Worm (Caenorhabditis elegans) whole organism, L1 larva: Measurements from ENCODE around the gene his-7.

Experiments used
- C16A3.4 ChIP-seq: fragments of 150-350 bp; optimal IDR thresholded peaks from 2 replicates; lab custom pipeline; 2014; ENCODE audit warnings: missing biosample characterization, missing genetic modification characterization
- C34B4.2 ChIP-seq: sonication (generic microtip); optimal IDR thresholded peaks from 2 replicates; lab custom pipeline; 2017; ENCODE audit warnings: mild to moderate bottlenecking, missing genetic modification characterization, missing compliant biosample characterization
- F16B12.6 ChIP-seq: fragments of 150-350 bp; optimal IDR thresholded peaks from 2 replicates; lab custom pipeline; 2014; ENCODE audit warnings: missing biosample characterization, missing genetic modification characterization
- ceh-63 ChIP-seq: fragments of 200-800 bp; sonication (Bioruptor generic); optimal IDR thresholded peaks from 2 replicates; lab custom pipeline; 2018; ENCODE audit warnings: mild to moderate bottlenecking, missing genetic modification characterization, missing compliant biosample characterization
- ceh-8 ChIP-seq: fragments of 200-800 bp; sonication (Bioruptor generic); optimal IDR thresholded peaks from 2 replicates; lab custom pipeline; 2018; ENCODE audit warnings: mild to moderate bottlenecking, missing genetic modification characterization, moderate library complexity, missing compliant biosample characterization
- ceh-82 ChIP-seq, 3 experiments: fragments of 150-350 bp in 1 of 3; sonication (generic microtip) in 2 of 3; optimal IDR thresholded peaks; 2 replicates each; lab custom pipeline; 2014 to 2017; ENCODE audit warnings: missing biosample characterization in 3 of 3, missing genetic modification characterization in 3 of 3
- dpl-1 ChIP-seq, 3 experiments: fragments of 150-350 bp in 2 of 3; sonication (generic microtip) in 1 of 3; optimal IDR thresholded peaks; 2 replicates each; lab custom pipeline; 2014 to 2017; ENCODE audit warnings: missing biosample characterization in 3 of 3, missing genetic modification characterization in 3 of 3, missing genetic modification reagents in 3 of 3
- dsc-1 ChIP-seq: sonication (generic microtip); optimal IDR thresholded peaks from 2 replicates; lab custom pipeline; 2016; ENCODE audit warnings: mild to moderate bottlenecking, missing genetic modification characterization, missing compliant biosample characterization
- efl-1 ChIP-seq, 4 experiments: fragments of 150-350 bp; optimal IDR thresholded peaks in 3 of 4; peaks in 1 of 4; 1 replicate in 1 of 4; 2 replicates in 3 of 4; lab custom pipeline; 2014; ENCODE audit warnings: missing biosample characterization in 2 of 4, missing genetic modification characterization in 2 of 4, missing genetic modification reagents in 2 of 4
- elt-2 ChIP-seq: sonication (generic microtip); optimal IDR thresholded peaks from 2 replicates; lab custom pipeline; 2016; ENCODE audit warnings: missing genetic modification characterization, mild to moderate bottlenecking, inconsistent platforms, missing compliant biosample characterization, missing genetic modification reagents
- elt-3 ChIP-seq, 6 experiments: fragments of 150-350 bp in 1 of 6; sonication (generic microtip); optimal IDR thresholded peaks; 2 replicates each; lab custom pipeline; 2017 to 2018; ENCODE audit warnings: missing biosample characterization in 6 of 6, missing genetic modification characterization in 6 of 6, inconsistent platforms in 1 of 6
- ets-5 ChIP-seq: fragments of 200-800 bp; sonication (Bioruptor generic); IDR thresholded peaks from 2 replicates; pipeline ENCODE4 v1.3.6; 2022; ENCODE audit warnings: missing genetic modification characterization, missing compliant biosample characterization
- fkh-4 ChIP-seq: sonication (generic microtip); optimal IDR thresholded peaks from 2 replicates; lab custom pipeline; 2016; ENCODE audit warnings: missing compliant biosample characterization, missing genetic modification characterization, borderline replicate concordance
- fkh-8 ChIP-seq: sonication (generic microtip); optimal IDR thresholded peaks from 2 replicates; lab custom pipeline; 2016; ENCODE audit warnings: mild to moderate bottlenecking, missing genetic modification characterization, missing compliant biosample characterization
- hpl-2 ChIP-seq: fragments of 150-350 bp; optimal IDR thresholded peaks from 2 replicates; lab custom pipeline; 2014; ENCODE audit warnings: missing biosample characterization, missing genetic modification reagents, missing genetic modification characterization
- irx-1 ChIP-seq: sonication (generic microtip); optimal IDR thresholded peaks from 2 replicates; lab custom pipeline; 2016; ENCODE audit warnings: missing genetic modification characterization, missing compliant biosample characterization
- lin-13 ChIP-seq: fragments of 150-350 bp; optimal IDR thresholded peaks from 2 replicates; lab custom pipeline; 2014; ENCODE audit warnings: missing biosample characterization, missing genetic modification reagents, missing genetic modification characterization
- lin-35 ChIP-seq, 2 experiments: fragments of 150-350 bp; optimal IDR thresholded peaks; 2 replicates each; lab custom pipeline; 2014; ENCODE audit warnings: missing biosample characterization in 2 of 2, missing genetic modification characterization in 2 of 2, missing genetic modification reagents in 2 of 2
- lin-39 ChIP-seq: fragments of 150-350 bp; optimal IDR thresholded peaks from 2 replicates; lab custom pipeline; 2014; ENCODE audit warnings: missing biosample characterization, missing genetic modification reagents, missing genetic modification characterization
- lir-3 ChIP-seq: sonication (generic microtip); optimal IDR thresholded peaks from 2 replicates; lab custom pipeline; 2016; ENCODE audit warnings: mild to moderate bottlenecking, missing genetic modification characterization, moderate library complexity, missing compliant biosample characterization; ENCODE audit not compliant: poor library complexity
- mef-2 ChIP-seq: fragments of 150-350 bp; optimal IDR thresholded peaks from 2 replicates; lab custom pipeline; 2014; ENCODE audit warnings: missing biosample characterization, missing genetic modification characterization
- mep-1 ChIP-seq: fragments of 150-350 bp; optimal IDR thresholded peaks from 2 replicates; lab custom pipeline; 2014; ENCODE audit warnings: missing biosample characterization, missing genetic modification characterization
- nhr-20 ChIP-seq: sonication (generic microtip); optimal IDR thresholded peaks from 2 replicates; lab custom pipeline; 2016; ENCODE audit warnings: mild to moderate bottlenecking, missing genetic modification characterization, missing compliant biosample characterization
- nhr-47 ChIP-seq: sonication (generic microtip); optimal IDR thresholded peaks from 2 replicates; lab custom pipeline; 2016; ENCODE audit warnings: mild to moderate bottlenecking, missing genetic modification characterization, moderate library complexity, missing compliant biosample characterization
- nhr-76 ChIP-seq: sonication (generic microtip); optimal IDR thresholded peaks from 2 replicates; lab custom pipeline; 2017; ENCODE audit warnings: missing biosample characterization, missing genetic modification characterization
- nhr-85 ChIP-seq: sonication (generic microtip); peaks from one replicate; lab custom pipeline; 2016; ENCODE audit warnings: missing genetic modification characterization, inconsistent platforms, missing compliant biosample characterization
- rnt-1 ChIP-seq: sonication (generic microtip); optimal IDR thresholded peaks from 2 replicates; lab custom pipeline; 2016; ENCODE audit warnings: mild to moderate bottlenecking, missing genetic modification characterization, moderate library complexity, missing compliant biosample characterization
- snu-23 ChIP-seq: sonication (generic microtip); optimal IDR thresholded peaks from 2 replicates; lab custom pipeline; 2016; ENCODE audit warnings: missing genetic modification characterization, missing compliant biosample characterization
- sup-37 ChIP-seq: fragments of 200-800 bp; sonication (Bioruptor generic); optimal IDR thresholded peaks from 2 replicates; lab custom pipeline; 2018; ENCODE audit warnings: mild to moderate bottlenecking, missing genetic modification characterization, missing compliant biosample characterization
- swsn-7 ChIP-seq: sonication (generic microtip); optimal IDR thresholded peaks from 2 replicates; lab custom pipeline; 2016; ENCODE audit warnings: missing genetic modification characterization, missing compliant biosample characterization
- unc-130 ChIP-seq: fragments of 150-350 bp; optimal IDR thresholded peaks from 2 replicates; lab custom pipeline; 2017; ENCODE audit warnings: missing biosample characterization, missing genetic modification characterization, inconsistent platforms
- unc-86 ChIP-seq: sonication (generic microtip); optimal IDR thresholded peaks from 2 replicates; lab custom pipeline; 2016; ENCODE audit warnings: missing genetic modification characterization, missing compliant biosample characterization
- unc-98 ChIP-seq: fragments of 200-800 bp; sonication (Bioruptor generic); IDR thresholded peaks from 2 replicates; pipeline ENCODE4 v1.3.6; 2022; ENCODE audit warnings: missing genetic modification characterization, missing compliant biosample characterization
- zag-1 ChIP-seq: fragments of 150-350 bp; optimal IDR thresholded peaks from 2 replicates; lab custom pipeline; 2014; ENCODE audit warnings: missing biosample characterization, missing genetic modification characterization
- ztf-4 ChIP-seq: fragments of 150-350 bp; optimal IDR thresholded peaks from 2 replicates; lab custom pipeline; 2014; ENCODE audit warnings: missing biosample characterization, missing genetic modification characterization

his-7 gene

DNA sequence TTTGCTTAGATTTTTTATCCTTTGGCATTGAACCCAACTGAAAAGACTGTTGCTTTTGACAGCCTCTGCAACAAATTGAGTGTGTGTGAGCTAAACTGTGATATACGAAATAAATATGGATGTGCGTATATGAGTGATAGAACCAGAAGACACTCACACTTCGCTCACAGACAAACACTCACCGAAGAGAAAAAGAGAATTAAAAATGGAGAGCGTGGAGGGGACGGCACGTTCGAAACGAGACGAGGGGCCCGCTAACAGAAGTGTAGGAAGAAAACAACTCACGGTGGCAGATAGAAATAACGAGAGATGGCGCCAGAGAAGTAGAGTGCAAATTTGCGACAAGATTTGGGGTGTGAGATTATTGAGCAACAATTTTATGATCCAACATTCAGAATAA lies 14.9 kb upstream of the his-7 start (continued):
- TF ChIP-seq unc-86 (tag; lab: Kevin White, UChicago) (no peak), fkh-4 (tag; lab: Kevin White, UChicago) (no peak)

DNA sequence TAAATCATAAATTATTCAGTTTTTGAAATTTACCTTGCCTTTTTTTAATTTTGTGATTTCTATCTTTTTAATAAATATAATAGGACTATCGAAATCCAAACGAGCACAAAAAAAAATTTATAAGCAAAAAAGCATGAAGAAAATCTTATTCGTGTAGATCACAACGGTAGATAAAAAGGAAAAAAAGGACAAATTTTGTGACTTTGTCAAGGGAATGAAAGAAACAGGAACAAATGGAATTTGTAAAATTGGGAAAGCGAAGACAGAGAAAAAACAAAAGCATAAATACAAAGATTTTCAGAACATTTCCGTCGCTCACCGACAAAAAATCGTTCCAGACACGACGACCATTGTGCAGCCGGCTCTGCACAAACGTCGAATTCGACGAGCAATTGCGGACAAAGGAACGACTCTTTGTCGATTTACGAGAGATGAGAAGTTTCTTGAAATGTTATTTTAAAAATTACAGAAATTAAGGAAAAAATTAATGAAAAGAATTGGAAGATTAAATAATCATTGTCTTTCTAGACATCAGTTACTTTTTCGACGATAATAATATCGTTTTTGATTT lies 14.3 kb upstream of the his-7 start, which contains the start of gene F45F2.10:
F45F2.10 (minus strand) TSS at position 51 of the 571 bp plus-strand sequence.
- no peak for TF ChIP-seq sup-37 (GFP tag; lab: Kevin White, UChicago)
- TF ChIP-seq swsn-7 (tag; lab: Kevin White, UChicago) = peak; percentile 17
- TF ChIP-seq F16B12.6 (tag; lab: Kevin White, UChicago) = peak; percentile 83
- TF ChIP-seq dpl-1 (GFP tag; optimal IDR thresholded peaks at IDR 0.05; lab: Kevin White, UChicago) = peak in 2 of 3 experiments; percentile 29 to 33
- TF ChIP-seq nhr-85 (tag; lab: Kevin White, UChicago) = no peak
- peak; percentile 29 to 51 for TF ChIP-seq lin-35 (GFP tag; optimal IDR thresholded peaks at IDR 0.05; lab: Kevin White, UChicago)
- TF ChIP-seq rnt-1 (tag; lab: Kevin White, UChicago) = peak; percentile 27
- peak; percentile 28 to 36 for TF ChIP-seq efl-1 (optimal IDR thresholded peaks at IDR 0.05; lab: Kevin White, UChicago)
- peak; percentile 41 to 91 for TF ChIP-seq efl-1 (GFP tag; optimal IDR thresholded peaks at IDR 0.05 in 1 of 2; lab: Kevin White, UChicago)
- peak; percentile 33 for TF ChIP-seq C16A3.4 (tag; lab: Kevin White, UChicago)

DNA sequence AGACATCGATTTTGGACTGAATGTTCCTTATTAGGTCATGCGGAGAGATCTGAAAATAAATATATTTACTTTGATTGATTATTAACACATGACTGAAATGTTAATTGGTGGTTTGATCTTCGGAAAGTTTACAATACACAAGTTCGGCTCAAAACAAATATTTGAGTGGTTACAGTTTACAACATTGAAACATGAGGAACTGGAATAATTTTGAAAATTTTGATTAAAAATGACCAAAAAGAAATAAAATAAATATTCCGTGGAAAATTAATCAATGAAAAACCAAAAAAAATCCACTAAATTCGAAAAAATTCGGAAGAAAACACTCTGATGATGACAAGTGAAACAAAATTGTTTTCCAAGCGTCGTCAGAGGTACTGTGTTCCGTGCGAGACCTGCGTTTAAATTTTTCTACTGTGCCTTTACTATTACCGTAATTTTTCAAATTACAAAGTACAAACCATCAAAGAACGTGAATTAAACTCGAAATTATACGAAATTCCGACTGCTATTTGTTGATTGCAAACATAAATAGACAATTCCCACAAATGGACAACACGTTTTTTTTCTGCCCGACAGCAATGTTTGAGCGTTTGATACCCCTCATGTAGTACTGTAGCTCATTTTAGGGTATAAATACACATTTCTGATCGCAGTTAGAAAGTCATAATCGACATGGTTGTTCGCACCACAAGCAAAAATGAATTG lies 12.2 kb upstream of the his-7 start, which contains the start of the genes F45F2.11 and otpl-7:
F45F2.11 (minus strand) TSS at position 51 of the 708 bp plus-strand sequence.
otpl-7 (plus strand) TSS at position 658 of the 708 bp plus-strand sequence.
- TF ChIP-seq ceh-63 (GFP tag; lab: Kevin White, UChicago) (no peak), elt-2 (tag; lab: Kevin White, UChicago) (no peak), irx-1 (tag; lab: Kevin White, UChicago) (no peak), unc-130 (tag; lab: Kevin White, UChicago) (no peak), elt-3 (tag; optimal IDR thresholded peaks at IDR 0.05; lab: Kevin White, UChicago) (no peak), swsn-7 (tag; lab: Kevin White, UChicago) (no peak), ztf-4 (tag; lab: Kevin White, UChicago) (no peak), fkh-8 (tag; lab: Kevin White, UChicago) (no peak), C34B4.2 (tag; lab: Kevin White, UChicago) (no peak), efl-1 (optimal IDR thresholded peaks at IDR 0.05; lab: Kevin White, UChicago) (no peak), efl-1 (GFP tag; optimal IDR thresholded peaks at IDR 0.05 in 1 of 2; lab: Kevin White, UChicago) (no peak), zag-1 (tag; lab: Kevin White, UChicago) (no peak), lir-3 (tag; lab: Kevin White, UChicago) (no peak)

DNA sequence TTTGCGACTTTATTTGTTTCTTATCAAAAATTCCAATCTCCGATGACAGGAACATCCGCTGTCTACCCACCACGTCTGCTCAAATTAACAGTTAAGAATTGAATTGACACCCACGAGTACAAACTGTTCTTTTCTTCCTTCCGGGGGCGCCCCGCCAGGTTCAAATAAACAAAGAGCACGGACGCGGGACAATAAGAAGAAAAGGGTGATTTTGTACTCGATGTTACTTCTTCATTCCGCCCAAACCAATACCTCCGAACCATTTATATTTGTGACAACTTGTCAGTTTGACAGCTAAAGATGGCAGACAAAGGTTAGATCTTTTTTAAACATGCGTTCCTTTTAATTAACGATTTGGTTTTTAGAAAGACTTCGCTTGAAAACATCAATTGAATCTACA lies 7.4 kb upstream of the his-7 start, which contains the start of gene otpl-6:
otpl-6 (plus strand) TSS at position 301 of the 400 bp plus-strand sequence.
- TF ChIP-seq nhr-20 = no peak
- TF ChIP-seq ceh-8 (GFP tag; lab: Kevin White, UChicago) = no peak
- TF ChIP-seq dsc-1 = no peak
- no peak for TF ChIP-seq mef-2 (tag; lab: Kevin White, UChicago)
- TF ChIP-seq unc-98 (GFP tag; lab: Robert Waterston, UW) = no peak
- TF ChIP-seq lin-13 (GFP tag; lab: Kevin White, UChicago) = no peak
- no peak for TF ChIP-seq unc-86 (tag; lab: Kevin White, UChicago)
- no peak for TF ChIP-seq ets-5 (GFP tag; lab: Robert Waterston, UW)
- TF ChIP-seq nhr-76 = no peak
- no peak for TF ChIP-seq mep-1 (tag; lab: Kevin White, UChicago)
- TF ChIP-seq C34B4.2 (tag; lab: Kevin White, UChicago) = no peak
- TF ChIP-seq lin-39 (tag; lab: Kevin White, UChicago) = no peak
- TF ChIP-seq snu-23 (GFP tag; lab: Kevin White, UChicago) = no peak
- TF ChIP-seq zag-1 (tag; lab: Kevin White, UChicago) = no peak
- no peak for TF ChIP-seq ceh-82 (tag; optimal IDR thresholded peaks at IDR 0.05; lab: Kevin White, UChicago)
- no peak for TF ChIP-seq hpl-2
- no peak for TF ChIP-seq nhr-47 (tag; lab: Kevin White, UChicago)
